Fruit fly (Drosophila melanogaster): ENCODE measurements around the gene Rsph9.
A peak's percentile ranks its signal among the peaks of the same experiment; 100 is the strongest.

The Rsph9 gene

DNA sequence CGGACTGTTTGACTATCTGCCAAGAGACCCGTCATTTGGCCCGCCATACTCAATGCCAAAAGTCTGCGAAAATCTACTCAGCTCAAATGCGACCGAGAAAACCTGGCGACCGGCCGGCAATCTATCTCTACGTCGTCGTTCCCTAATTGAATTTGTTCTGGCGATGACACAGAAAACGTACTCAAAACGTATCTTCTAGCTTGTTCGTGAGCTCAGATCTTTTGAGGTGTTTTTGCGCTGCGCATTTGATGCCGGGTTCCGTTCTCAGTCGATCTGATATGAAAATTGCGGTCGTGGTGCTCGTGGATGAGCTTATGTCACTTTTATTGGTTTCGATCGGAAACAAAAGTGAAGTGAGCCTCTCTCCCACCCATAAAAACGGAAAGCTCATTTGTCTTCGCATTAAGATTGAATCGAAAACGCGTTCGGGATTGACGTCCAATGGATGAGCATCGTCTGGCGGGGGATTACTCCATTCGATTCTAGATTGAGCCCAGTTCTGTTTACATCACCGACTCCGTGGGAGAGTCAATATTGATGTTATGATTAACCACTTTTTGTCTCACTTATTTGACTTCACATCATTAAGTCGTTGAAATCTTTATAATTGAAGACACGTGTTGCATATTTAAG lies 24.6 kb downstream of the Rsph9 start:
- TF ChIP-seq h (GFP tag; optimal IDR thresholded peaks at IDR 0.05) (peak; percentile 27), br (GFP tag; optimal IDR thresholded peaks at IDR 0.05) (no peak), CG9705 (GFP tag; optimal IDR thresholded peaks at IDR 0.05) (no peak), Vsx2 (GFP tag; optimal IDR thresholded peaks at IDR 0.05; ENCODE audit: partially characterized antibody) (no peak), brk (GFP tag; optimal IDR thresholded peaks at IDR 0.05) (no peak), Mio (GFP tag; optimal IDR thresholded peaks at IDR 0.05) (no peak), sv (GFP tag; optimal IDR thresholded peaks at IDR 0.05) (no peak), pan (optimal IDR thresholded peaks at IDR 0.05) (no peak), rgr (GFP tag; optimal IDR thresholded peaks at IDR 0.05) (peak; percentile 25), CrebA (GFP tag; optimal IDR thresholded peaks at IDR 0.05; ENCODE audit: borderline replicate concordance) (no peak), Dif (GFP tag; optimal IDR thresholded peaks at IDR 0.05; ENCODE audit: partially characterized antibody) (peak; percentile 42), foxo (GFP tag; optimal IDR thresholded peaks at IDR 0.05) (peak in 1 of 2 experiments; percentile 13), Rel (GFP tag; optimal IDR thresholded peaks at IDR 0.05) (no peak), Rel (tag; optimal IDR thresholded peaks at IDR 0.05) (peak; percentile 82), OdsH (GFP tag; optimal IDR thresholded peaks at IDR 0.05) (no peak), jim (GFP tag; optimal IDR thresholded peaks at IDR 0.05) (no peak), dl (GFP tag; optimal IDR thresholded peaks at IDR 0.05; ENCODE audit: insufficient read depth in 1 of 2, partially characterized antibody in 2 of 2) (no peak), ey (GFP tag; optimal IDR thresholded peaks at IDR 0.05) (no peak), GATAd (GFP tag; optimal IDR thresholded peaks at IDR 0.05) (no peak), lola (GFP tag; optimal IDR thresholded peaks at IDR 0.05) (no peak), Hr83 (GFP tag; optimal IDR thresholded peaks at IDR 0.05; ENCODE audit: poor library complexity, severe bottlenecking) (peak; percentile 24), dmrt93B (GFP tag; optimal IDR thresholded peaks at IDR 0.05) (no peak)

DNA sequence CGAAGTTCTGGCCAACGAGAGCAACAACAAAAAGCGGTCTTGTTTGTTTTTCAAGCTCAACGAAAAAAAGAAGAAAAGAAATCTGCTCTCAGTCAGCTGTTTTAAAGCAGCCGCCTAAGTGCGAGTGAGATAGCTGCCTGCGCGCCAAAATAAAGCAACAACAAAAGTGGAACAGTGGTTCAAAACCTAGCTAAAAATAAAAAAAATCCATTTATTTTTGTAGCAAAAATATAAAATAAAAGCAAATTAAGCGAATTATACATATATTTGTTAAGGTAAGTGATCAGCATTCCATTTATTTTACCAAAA lies 27.3 kb downstream of the Rsph9 start:
- TF ChIP-seq jim (GFP tag; optimal IDR thresholded peaks at IDR 0.05): peak; percentile 84
- no peak for TF ChIP-seq Dif (GFP tag; optimal IDR thresholded peaks at IDR 0.05; ENCODE audit: partially characterized antibody)
- no peak for TF ChIP-seq Hr83 (GFP tag; optimal IDR thresholded peaks at IDR 0.05; ENCODE audit: poor library complexity, severe bottlenecking)
- peak; percentile 8 for TF ChIP-seq h (GFP tag; optimal IDR thresholded peaks at IDR 0.05)
- no peak for TF ChIP-seq ey (GFP tag; optimal IDR thresholded peaks at IDR 0.05)
- peak; percentile 34 for TF ChIP-seq tai (GFP tag; optimal IDR thresholded peaks at IDR 0.05)
- TF ChIP-seq Mio (GFP tag; optimal IDR thresholded peaks at IDR 0.05): no peak
- peak; percentile 89 for TF ChIP-seq Sp1 (GFP tag; optimal IDR thresholded peaks at IDR 0.05)
- TF ChIP-seq psq (GFP tag; optimal IDR thresholded peaks at IDR 0.05): no peak
- TF ChIP-seq CG32264 (GFP tag; optimal IDR thresholded peaks at IDR 0.05): peak; percentile 44
- TF ChIP-seq brk (GFP tag; optimal IDR thresholded peaks at IDR 0.05): peak; percentile 65
- peak; percentile 43 for TF ChIP-seq CG9705 (GFP tag; optimal IDR thresholded peaks at IDR 0.05)
- TF ChIP-seq GATAd (GFP tag; optimal IDR thresholded peaks at IDR 0.05): no peak
- no peak for TF ChIP-seq Jra (GFP tag; optimal IDR thresholded peaks at IDR 0.05)
- TF ChIP-seq br (GFP tag; optimal IDR thresholded peaks at IDR 0.05): peak; percentile 26
- no peak for TF ChIP-seq usp (GFP tag; optimal IDR thresholded peaks at IDR 0.05)
- no peak for TF ChIP-seq rgr (GFP tag; optimal IDR thresholded peaks at IDR 0.05)
- no peak for TF ChIP-seq Hr78 (GFP tag; optimal IDR thresholded peaks at IDR 0.05)
- TF ChIP-seq dl (GFP tag; optimal IDR thresholded peaks at IDR 0.05; ENCODE audit: insufficient read depth in 1 of 2, partially characterized antibody in 2 of 2): no peak
- TF ChIP-seq Abd-B (GFP tag; optimal IDR thresholded peaks at IDR 0.05): no peak
- TF ChIP-seq Rel (GFP tag; optimal IDR thresholded peaks at IDR 0.05): peak; percentile 65
- peak; percentile 45 for TF ChIP-seq Rel (tag; optimal IDR thresholded peaks at IDR 0.05)
- TF ChIP-seq Dfd (GFP tag; optimal IDR thresholded peaks at IDR 0.05): no peak
- no peak for TF ChIP-seq dmrt93B (GFP tag; optimal IDR thresholded peaks at IDR 0.05)
- peak; percentile 45 for TF ChIP-seq HLH106 (tag; optimal IDR thresholded peaks at IDR 0.05)
- TF ChIP-seq N (GFP tag; optimal IDR thresholded peaks at IDR 0.05): no peak
- peak; percentile 76 for TF ChIP-seq sage (GFP tag; optimal IDR thresholded peaks at IDR 0.05)
- peak; percentile 44 for TF ChIP-seq woc (GFP tag; optimal IDR thresholded peaks at IDR 0.05)
- TF ChIP-seq Hnf4 (GFP tag; optimal IDR thresholded peaks at IDR 0.05): peak; percentile 29
- TF ChIP-seq dsf (GFP tag; optimal IDR thresholded peaks at IDR 0.05; ENCODE audit: borderline replicate concordance): no peak
- no peak for TF ChIP-seq Myc (optimal IDR thresholded peaks at IDR 0.05)
- TF ChIP-seq pan (optimal IDR thresholded peaks at IDR 0.05): no peak
- TF ChIP-seq sv (GFP tag; optimal IDR thresholded peaks at IDR 0.05): no peak
- peak in 1 of 2 experiments; percentile 63 for TF ChIP-seq foxo (GFP tag; optimal IDR thresholded peaks at IDR 0.05)
- no peak for TF ChIP-seq lola (GFP tag; optimal IDR thresholded peaks at IDR 0.05)
- TF ChIP-seq fru (GFP tag; optimal IDR thresholded peaks at IDR 0.05): peak; percentile 16
- TF ChIP-seq Vsx2 (GFP tag; optimal IDR thresholded peaks at IDR 0.05; ENCODE audit: partially characterized antibody): no peak
- TF ChIP-seq CrebA (GFP tag; optimal IDR thresholded peaks at IDR 0.05; ENCODE audit: borderline replicate concordance): peak; percentile 87
- TF ChIP-seq OdsH (GFP tag; optimal IDR thresholded peaks at IDR 0.05): no peak

All from whole organism, wandering third instar larva.